Fruit fly (Drosophila melanogaster) whole organism, embryonic: Measurements from ENCODE around the gene CG11382.

ENCODE experiments used
- ATbp ChIP-seq: fragments of 200-800 bp; sonication (Bioruptor generic); optimal IDR thresholded peaks from 2 replicates; lab custom pipeline; 2017; ENCODE audit warnings: missing biosample characterization, mild to moderate bottlenecking, missing genetic modification characterization, missing genetic modification reagents
- Asciz ChIP-seq: fragments of 200-800 bp; sonication (Bioruptor generic); optimal IDR thresholded peaks from 2 replicates; lab custom pipeline; 2017; ENCODE audit warnings: missing biosample characterization, mild to moderate bottlenecking, missing genetic modification characterization, missing genetic modification reagents
- CG10147 ChIP-seq: fragments of 200-800 bp; sonication (Bioruptor generic); optimal IDR thresholded peaks from 2 replicates; lab custom pipeline; 2019; ENCODE audit warnings: missing biosample characterization, mild to moderate bottlenecking, missing genetic modification characterization, moderate library complexity
- CG10209 ChIP-seq: fragments of 200-800 bp; sonication (Bioruptor generic); optimal IDR thresholded peaks from 3 replicates; lab custom pipeline; 2017; ENCODE audit warnings: missing biosample characterization, mild to moderate bottlenecking, missing genetic modification characterization, missing genetic modification reagents
- CG12155 ChIP-seq: fragments of 200-800 bp; sonication (Bioruptor generic); optimal IDR thresholded peaks from 3 replicates; lab custom pipeline; 2016; ENCODE audit warnings: missing biosample characterization, missing genetic modification characterization
- CG15073 ChIP-seq: fragments of 200-800 bp; sonication (Bioruptor generic); optimal IDR thresholded peaks from 2 replicates; lab custom pipeline; 2016; ENCODE audit warnings: missing biosample characterization, missing genetic modification characterization
- CG17186 ChIP-seq: fragments of 200-800 bp; sonication (Bioruptor generic); optimal IDR thresholded peaks from 3 replicates; lab custom pipeline; 2017; ENCODE audit warnings: missing biosample characterization, missing genetic modification reagents, missing genetic modification characterization
- CG17612 ChIP-seq: fragments of 200-800 bp; sonication (Bioruptor generic); IDR thresholded peaks from 2 replicates; pipeline ENCODE4 v1.3.6; 2022; ENCODE audit warnings: missing biosample characterization, missing genetic modification characterization
- CG30431 ChIP-seq: fragments of 200-800 bp; sonication (Bioruptor generic); optimal IDR thresholded peaks from 2 replicates; lab custom pipeline; 2017; ENCODE audit warnings: missing biosample characterization, missing genetic modification characterization
- CG4730 ChIP-seq: fragments of 200-800 bp; sonication (Bioruptor generic); IDR thresholded peaks from 2 replicates; pipeline ENCODE4 v1.3.6; 2022; ENCODE audit warnings: missing biosample characterization, missing genetic modification characterization
- CG6254 ChIP-seq: fragments of 200-800 bp; sonication (Bioruptor generic); optimal IDR thresholded peaks from 3 replicates; lab custom pipeline; 2017; ENCODE audit warnings: mild to moderate bottlenecking, missing biosample characterization, missing genetic modification reagents, missing genetic modification characterization
- CG7839 ChIP-seq: fragments of 200-800 bp; sonication (Bioruptor generic); optimal IDR thresholded peaks from 3 replicates; lab custom pipeline; 2018; ENCODE audit warnings: missing biosample characterization, mild to moderate bottlenecking, missing genetic modification characterization, moderate library complexity
- CG7987 ChIP-seq: fragments of 200-800 bp; sonication (Bioruptor generic); optimal IDR thresholded peaks from 2 replicates; lab custom pipeline; 2018; ENCODE audit warnings: missing biosample characterization, mild to moderate bottlenecking, missing genetic modification characterization, moderate library complexity
- Chrac-16 ChIP-seq: fragments of 200-800 bp; sonication (Bioruptor generic); optimal IDR thresholded peaks from 3 replicates; lab custom pipeline; 2016; ENCODE audit warnings: missing biosample characterization, missing genetic modification characterization
- Dek ChIP-seq: fragments of 200-800 bp; sonication (Bioruptor generic); optimal IDR thresholded peaks from 3 replicates; lab custom pipeline; 2019; ENCODE audit warnings: missing biosample characterization, mild to moderate bottlenecking, missing genetic modification characterization, moderate library complexity
- Dip3 ChIP-seq: fragments of 200-800 bp; sonication (Bioruptor generic); optimal IDR thresholded peaks from 3 replicates; lab custom pipeline; 2016; ENCODE audit warnings: missing biosample characterization, missing genetic modification characterization
- Eip74EF ChIP-seq, 2 experiments: fragments of 200-800 bp in 1 of 2; fragments of >200 bp in 1 of 2; sonication (Bioruptor generic) in 1 of 2; optimal IDR thresholded peaks; 2 replicates each; lab custom pipeline; 2017 to 2019; ENCODE audit warnings: missing biosample characterization in 2 of 2, missing genetic modification characterization in 2 of 2, mild to moderate bottlenecking in 1 of 2, moderate library complexity in 1 of 2
- Jarid2 ChIP-seq: fragments of 200-800 bp; sonication (Bioruptor generic); optimal IDR thresholded peaks from 3 replicates; lab custom pipeline; 2017; ENCODE audit warnings: mild to moderate bottlenecking, missing biosample characterization, missing genetic modification reagents, missing genetic modification characterization
- Myb ChIP-seq: fragments of 200-800 bp; sonication (Bioruptor generic); optimal IDR thresholded peaks from 2 replicates; lab custom pipeline; 2016; ENCODE audit warnings: missing biosample characterization, missing genetic modification characterization
- PHDP ChIP-seq: fragments of 200-800 bp; sonication (Bioruptor generic); optimal IDR thresholded peaks from 3 replicates; lab custom pipeline; 2018; ENCODE audit warnings: missing biosample characterization, mild to moderate bottlenecking, missing genetic modification characterization, moderate library complexity
- Poxn ChIP-seq: fragments of 200-800 bp; sonication (Bioruptor generic); IDR thresholded peaks from 2 replicates; pipeline ENCODE4 v1.3.6; 2022; ENCODE audit warnings: missing biosample characterization, missing genetic modification characterization
- Sin3A ChIP-seq: fragments of >200 bp; optimal IDR thresholded peaks from 2 replicates; lab custom pipeline; 2018
- Sox100B ChIP-seq: fragments of 200-800 bp; sonication (Bioruptor generic); optimal IDR thresholded peaks from 3 replicates; lab custom pipeline; 2018; ENCODE audit warnings: missing biosample characterization, mild to moderate bottlenecking, missing genetic modification characterization
- Sox102F ChIP-seq: fragments of 200-800 bp; sonication (Bioruptor generic); optimal IDR thresholded peaks from 2 replicates; lab custom pipeline; 2018; ENCODE audit warnings: missing biosample characterization, mild to moderate bottlenecking, missing genetic modification characterization, moderate library complexity
- Xbp1 ChIP-seq: fragments of 200-800 bp; sonication (Bioruptor generic); optimal IDR thresholded peaks from 3 replicates; lab custom pipeline; 2016; ENCODE audit warnings: missing biosample characterization, mild to moderate bottlenecking, missing genetic modification characterization
- ase ChIP-seq: fragments of 200-800 bp; sonication (Bioruptor generic); IDR thresholded peaks from 3 replicates; pipeline ENCODE4 v1.3.6; 2022; ENCODE audit warnings: missing biosample characterization, missing genetic modification characterization
- cg ChIP-seq: fragments of 200-800 bp; sonication (Bioruptor generic); optimal IDR thresholded peaks from 3 replicates; lab custom pipeline; 2019; ENCODE audit warnings: missing biosample characterization, mild to moderate bottlenecking, missing genetic modification characterization, moderate library complexity
- crol ChIP-seq: fragments of 200-800 bp; sonication (Bioruptor generic); IDR thresholded peaks from 2 replicates; pipeline ENCODE4 v1.3.6; 2022; ENCODE audit warnings: missing biosample characterization, missing genetic modification characterization
- dpn ChIP-seq, 2 experiments: fragments of 200-800 bp; sonication (Bioruptor generic); optimal IDR thresholded peaks; 3 replicates each; lab custom pipeline; 2016; ENCODE audit warnings: missing biosample characterization in 2 of 2, missing genetic modification characterization in 2 of 2
- dysf ChIP-seq: fragments of 200-800 bp; sonication (Bioruptor generic); IDR thresholded peaks from 3 replicates; pipeline ENCODE4 v1.3.6; 2022; ENCODE audit warnings: missing biosample characterization, missing genetic modification characterization
- emc ChIP-seq: fragments of 200-800 bp; sonication (Bioruptor generic); optimal IDR thresholded peaks from 2 replicates; lab custom pipeline; 2016; ENCODE audit warnings: missing biosample characterization, missing genetic modification characterization
- gce ChIP-seq: fragments of 200-800 bp; sonication (Bioruptor generic); IDR thresholded peaks from 3 replicates; pipeline ENCODE4 v1.3.6; 2022; ENCODE audit warnings: missing biosample characterization, missing genetic modification characterization
- grau ChIP-seq: fragments of 200-800 bp; optimal IDR thresholded peaks from 3 replicates; lab custom pipeline; 2019; ENCODE audit warnings: missing biosample characterization, mild to moderate bottlenecking, missing genetic modification characterization, moderate library complexity
- grn ChIP-seq: fragments of 200-800 bp; sonication (Bioruptor generic); optimal IDR thresholded peaks from 3 replicates; lab custom pipeline; 2017; ENCODE audit warnings: missing biosample characterization, missing genetic modification characterization
- ind ChIP-seq: fragments of 200-800 bp; sonication (Bioruptor generic); optimal IDR thresholded peaks from 3 replicates; lab custom pipeline; 2016; ENCODE audit warnings: missing biosample characterization, missing genetic modification characterization
- kni ChIP-seq: fragments of 200-800 bp; sonication (Bioruptor generic); optimal IDR thresholded peaks from 3 replicates; lab custom pipeline; 2017; ENCODE audit warnings: mild to moderate bottlenecking, missing biosample characterization, missing genetic modification reagents, missing genetic modification characterization
- lab ChIP-seq: fragments of 200-800 bp; sonication (Bioruptor generic); optimal IDR thresholded peaks from 3 replicates; lab custom pipeline; 2017; ENCODE audit warnings: missing biosample characterization, missing genetic modification characterization, mild to moderate bottlenecking, moderate library complexity, missing genetic modification reagents
- mam ChIP-seq: fragments of 200-800 bp; sonication (Bioruptor generic); optimal IDR thresholded peaks from 3 replicates; lab custom pipeline; 2016; ENCODE audit warnings: missing biosample characterization, missing genetic modification characterization
- nerfin-1 ChIP-seq: fragments of 200-800 bp; sonication (Bioruptor generic); optimal IDR thresholded peaks from 3 replicates; lab custom pipeline; 2019; ENCODE audit warnings: missing biosample characterization, mild to moderate bottlenecking, missing genetic modification characterization, moderate library complexity
- nmo ChIP-seq: fragments of 200-800 bp; sonication (Bioruptor generic); optimal IDR thresholded peaks from 2 replicates; lab custom pipeline; 2018; ENCODE audit warnings: missing biosample characterization, mild to moderate bottlenecking, missing genetic modification characterization, moderate library complexity
- odd ChIP-seq: fragments of 200-800 bp; sonication (Bioruptor generic); optimal IDR thresholded peaks from 2 replicates; lab custom pipeline; 2017; ENCODE audit warnings: missing biosample characterization, mild to moderate bottlenecking, missing genetic modification characterization
- pho ChIP-seq: fragments of 200-800 bp; sonication (Bioruptor generic); optimal IDR thresholded peaks from 2 replicates; lab custom pipeline; 2016; ENCODE audit warnings: missing biosample characterization, missing genetic modification characterization
- pita ChIP-seq: fragments of 200-800 bp; sonication (Bioruptor generic); optimal IDR thresholded peaks from 2 replicates; lab custom pipeline; 2017; ENCODE audit warnings: missing biosample characterization, mild to moderate bottlenecking, missing genetic modification characterization
- pros ChIP-seq: fragments of 200-800 bp; sonication (Bioruptor generic); optimal IDR thresholded peaks from 3 replicates; lab custom pipeline; 2019; ENCODE audit warnings: missing biosample characterization, mild to moderate bottlenecking, missing genetic modification characterization, moderate library complexity
- run ChIP-seq: fragments of 200-800 bp; sonication (Bioruptor generic); optimal IDR thresholded peaks from 3 replicates; lab custom pipeline; 2018; ENCODE audit warnings: missing biosample characterization, mild to moderate bottlenecking, missing genetic modification characterization
- so ChIP-seq: fragments of 200-800 bp; sonication (Bioruptor generic); IDR thresholded peaks from 3 replicates; pipeline ENCODE4 v1.3.6; 2022; ENCODE audit warnings: missing biosample characterization, missing genetic modification characterization
- tna ChIP-seq: fragments of 200-800 bp; sonication (Bioruptor generic); IDR thresholded peaks from 2 replicates; pipeline ENCODE4 v1.3.6; 2022; ENCODE audit warnings: missing biosample characterization, missing genetic modification characterization; ENCODE audit not compliant: partially characterized antibody
- trem ChIP-seq: fragments of 200-800 bp; optimal IDR thresholded peaks from 3 replicates; lab custom pipeline; 2019; ENCODE audit warnings: missing biosample characterization, mild to moderate bottlenecking, missing genetic modification characterization, moderate library complexity
- vfl ChIP-seq: fragments of 200-800 bp; sonication (Bioruptor generic); optimal IDR thresholded peaks from 2 replicates; lab custom pipeline; 2016; ENCODE audit warnings: missing biosample characterization, missing genetic modification characterization
- vvl ChIP-seq: fragments of 200-800 bp; sonication (Bioruptor generic); IDR thresholded peaks from 2 replicates; pipeline ENCODE4 v1.3.6; 2022; ENCODE audit warnings: missing biosample characterization, missing genetic modification characterization
- z ChIP-seq: fragments of 200-800 bp; sonication (Bioruptor generic); IDR thresholded peaks from 3 replicates; pipeline ENCODE4 v1.3.6; 2022; ENCODE audit warnings: missing biosample characterization, missing genetic modification characterization

The CG11382 gene

DNA sequence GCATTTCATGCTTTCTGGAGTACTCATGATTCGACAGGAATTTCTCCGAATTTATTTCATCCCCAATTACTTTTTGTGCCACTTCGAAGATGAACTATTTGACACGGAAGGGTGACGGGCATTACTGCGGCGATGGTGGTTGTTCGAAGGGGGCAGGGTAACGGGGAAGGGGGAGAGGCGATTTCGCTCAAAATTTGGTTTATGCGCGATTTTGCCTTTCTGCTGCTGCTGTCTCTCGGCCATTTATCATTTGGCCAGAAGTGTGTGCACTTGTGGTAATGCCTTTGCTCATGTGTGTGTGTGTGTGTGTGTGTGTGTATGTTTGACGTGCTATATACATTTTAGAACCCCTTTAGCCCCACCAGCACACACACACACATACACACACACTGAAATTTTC lies 43.2 kb downstream of the CG11382 start:
- TF ChIP-seq mam (no peak), CG15073 (no peak), cg (GFP tag; lab: Kevin White, UChicago) (peak; percentile 31), gce (GFP tag; lab: Robert Waterston, UW) (no peak), Sox100B (GFP tag; lab: Kevin White, UChicago) (no peak), CG12155 (GFP tag; lab: Kevin White, UChicago) (no peak), nerfin-1 (tag; lab: Kevin White, UChicago) (peak; percentile 27), CG7987 (no peak), vfl (no peak), pros (peak; percentile 37), odd (GFP tag; lab: Kevin White, UChicago) (no peak), lab (GFP tag; lab: Kevin White, UChicago) (peak; percentile 27), Myb (no peak), pita (no peak), crol (GFP tag; lab: Robert Waterston, UW) (peak; percentile 54; the same call in 1 of the 2 replicates)

DNA sequence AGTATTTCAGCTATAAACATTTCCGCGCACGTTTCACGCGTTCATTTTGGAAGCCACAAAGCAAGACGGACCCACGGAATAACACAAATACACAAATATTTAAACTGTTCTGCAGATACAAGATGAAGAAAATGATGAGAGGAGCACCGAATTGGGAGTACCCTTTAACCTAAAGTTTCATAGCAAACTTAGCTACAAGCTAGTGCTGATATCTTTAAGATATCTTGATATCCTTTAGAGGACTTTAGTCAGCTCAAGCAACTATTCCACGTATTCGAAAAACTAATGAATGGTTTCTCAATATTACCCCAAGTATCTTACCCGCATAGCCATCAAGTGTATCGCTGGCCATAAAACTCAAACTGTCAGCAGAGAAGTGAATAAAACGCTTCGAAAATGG lies 46.4 kb downstream of the CG11382 start:
- TF ChIP-seq Jarid2, result no peak
- no peak for TF ChIP-seq Eip74EF (GFP tag; optimal IDR thresholded peaks at IDR 0.05; lab: Kevin White, UChicago)
- TF ChIP-seq grau, result peak; percentile 29
- peak; percentile 8 for TF ChIP-seq Xbp1
- TF ChIP-seq Asciz (GFP tag; lab: Kevin White, UChicago), result no peak
- TF ChIP-seq emc (GFP tag; lab: Kevin White, UChicago), result no peak
- TF ChIP-seq Dek (tag; lab: Kevin White, UChicago), result no peak
- peak; percentile 27 for TF ChIP-seq PHDP (tag; lab: Kevin White, UChicago)
- TF ChIP-seq ATbp (GFP tag; lab: Kevin White, UChicago), result no peak
- no peak for TF ChIP-seq CG4730 (GFP tag; lab: Robert Waterston, UW)
- TF ChIP-seq tna (GFP tag; lab: Robert Waterston, UW), result no peak
- no peak for TF ChIP-seq z (GFP tag; lab: Robert Waterston, UW)
- peak; percentile 11 for TF ChIP-seq nmo
- TF ChIP-seq pho (GFP tag; lab: Kevin White, UChicago), result no peak
- no peak for TF ChIP-seq CG30431 (GFP tag; lab: Kevin White, UChicago)
- TF ChIP-seq dysf (GFP tag; lab: Robert Waterston, UW), result 0 out of 3 replicates have a peak, but pooled peaks have one; percentile 15
- no peak for TF ChIP-seq Chrac-16 (GFP tag; lab: Kevin White, UChicago)
- TF ChIP-seq Sox102F, result peak; percentile 35
- TF ChIP-seq run (tag; lab: Kevin White, UChicago), result no peak
- TF ChIP-seq Poxn (GFP tag; lab: Robert Waterston, UW), result no peak
- peak; percentile 34 for TF ChIP-seq CG7839
- no peak for TF ChIP-seq so
- TF ChIP-seq lab (GFP tag; lab: Kevin White, UChicago), result no peak
- TF ChIP-seq kni (GFP tag; lab: Kevin White, UChicago), result no peak
- TF ChIP-seq CG17186 (GFP tag; lab: Kevin White, UChicago), result no peak
- TF ChIP-seq trem (tag; lab: Kevin White, UChicago), result no peak
- peak; percentile 15 for TF ChIP-seq ind (GFP tag; lab: Kevin White, UChicago)
- TF ChIP-seq CG6254 (GFP tag; lab: Kevin White, UChicago), result no peak
- no peak for TF ChIP-seq CG10147 (GFP tag; lab: Kevin White, UChicago)
- no peak for TF ChIP-seq Dip3 (GFP tag; lab: Kevin White, UChicago)
- TF ChIP-seq grn (GFP tag; lab: Kevin White, UChicago), result no peak
- peak; percentile 4 for TF ChIP-seq CG10209
- no peak for TF ChIP-seq vvl (GFP tag; lab: Robert Waterston, UW)
- TF ChIP-seq ase (GFP tag; lab: Robert Waterston, UW), result no peak
- TF ChIP-seq CG17612 (GFP tag; lab: Robert Waterston, UW), result no peak
- TF ChIP-seq dpn (GFP tag; optimal IDR thresholded peaks at IDR 0.05; lab: Kevin White, UChicago), result no peak
- no peak for TF ChIP-seq Sin3A (lab: Kevin White, UChicago)
